Worm (Caenorhabditis elegans) whole organism, L4/young adult: ENCODE data around the gene F35A5.2.

Experiments
- W03F9.2 ChIP-seq: fragments of 150-350 bp; optimal IDR thresholded peaks from 2 replicates; lab custom pipeline; 2014; ENCODE audit warnings: missing biosample characterization, missing genetic modification characterization
- dao-5 ChIP-seq: sonication (generic microtip); optimal IDR thresholded peaks from 2 replicates; lab custom pipeline; 2016; ENCODE audit warnings: missing genotype, missing genetic modification characterization, moderate library complexity, missing compliant biosample characterization
- him-1 ChIP-seq: sonication (generic microtip); optimal IDR thresholded peaks from 2 replicates; lab custom pipeline; 2016; ENCODE audit warnings: missing genotype, missing genetic modification reagents, missing genetic modification characterization, missing compliant biosample characterization

DNA sequence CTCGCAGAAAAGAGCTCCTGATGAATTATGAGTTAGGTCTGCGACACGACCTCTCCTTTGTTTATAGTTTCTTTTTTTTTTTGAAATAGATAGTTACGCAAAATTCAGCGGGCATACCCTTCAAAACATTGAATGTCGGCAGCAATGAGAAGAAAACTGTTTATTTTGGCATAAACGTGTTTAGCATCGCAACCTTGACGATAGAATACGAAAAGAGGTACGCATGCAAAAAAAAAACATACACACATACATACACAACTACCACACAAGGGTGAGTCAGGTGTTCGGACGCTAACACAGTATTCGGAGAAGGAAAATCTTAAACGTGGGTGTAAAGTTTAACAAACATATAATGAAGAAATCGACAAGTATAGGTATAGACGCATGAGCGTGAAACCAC lies 30.7 kb downstream of the F35A5.2 start:
- TF ChIP-seq him-1 (tag; lab: Kevin White, UChicago) (no peak), dao-5 (tag; lab: Kevin White, UChicago) (no peak), W03F9.2 (tag; lab: Kevin White, UChicago) (no peak)
